Worm (Caenorhabditis elegans) whole organism, L2 larva: Measurements from ENCODE around the gene rgs-2.

Source experiments
- ama-1 ChIP-seq: fragments of 150-350 bp; optimal IDR thresholded peaks from 2 replicates; lab custom pipeline; 2018; ENCODE audit warnings: inconsistent platforms
- blmp-1 ChIP-seq: sonication (generic microtip); optimal IDR thresholded peaks from 2 replicates; lab custom pipeline; 2017; ENCODE audit warnings: missing genetic modification characterization, mild to moderate bottlenecking, missing compliant biosample characterization, antibody characterized with exemption, moderate library complexity; ENCODE audit not compliant: insufficient read depth
- egl-27 ChIP-seq: sonication (generic microtip); optimal IDR thresholded peaks from 3 replicates; lab custom pipeline; 2017; ENCODE audit warnings: missing biosample characterization, missing genetic modification reagents, missing genetic modification characterization
- fos-1 ChIP-seq: fragments of 150-350 bp; optimal IDR thresholded peaks from 2 replicates; lab custom pipeline; 2014; ENCODE audit warnings: missing biosample characterization, missing genetic modification characterization
- lin-39 ChIP-seq: fragments of 150-350 bp; optimal IDR thresholded peaks from 2 replicates; lab custom pipeline; 2014; ENCODE audit warnings: missing biosample characterization, missing genetic modification reagents, missing genetic modification characterization
- nhr-11 ChIP-seq: fragments of 150-350 bp; optimal IDR thresholded peaks from 2 replicates; lab custom pipeline; 2014; ENCODE audit warnings: missing biosample characterization, missing genetic modification characterization
- nhr-12 ChIP-seq: fragments of 150-350 bp; optimal IDR thresholded peaks from 2 replicates; lab custom pipeline; 2014; ENCODE audit warnings: missing biosample characterization, missing genetic modification characterization
- nhr-77 ChIP-seq: fragments of 150-350 bp; optimal IDR thresholded peaks from 2 replicates; lab custom pipeline; 2014; ENCODE audit warnings: missing biosample characterization, missing genetic modification characterization
- sma-9 ChIP-seq, 2 experiments: fragments of 150-350 bp in 1 of 2; sonication (generic microtip) in 1 of 2; optimal IDR thresholded peaks; 2 replicates each; lab custom pipeline; 2014 to 2016; ENCODE audit warnings: missing genetic modification characterization in 2 of 2, mild to moderate bottlenecking in 1 of 2, missing biosample characterization in 1 of 2, missing compliant biosample characterization in 1 of 2, missing genetic modification reagents in 1 of 2, moderate library complexity in 1 of 2
- unc-62 ChIP-seq: fragments of 150-350 bp; optimal IDR thresholded peaks from 2 replicates; lab custom pipeline; 2014; ENCODE audit warnings: missing biosample characterization, missing genetic modification reagents, missing genetic modification characterization
- ztf-4 ChIP-seq: fragments of 150-350 bp; optimal IDR thresholded peaks from 2 replicates; lab custom pipeline; 2014; ENCODE audit warnings: missing biosample characterization, missing genetic modification characterization

DNA sequence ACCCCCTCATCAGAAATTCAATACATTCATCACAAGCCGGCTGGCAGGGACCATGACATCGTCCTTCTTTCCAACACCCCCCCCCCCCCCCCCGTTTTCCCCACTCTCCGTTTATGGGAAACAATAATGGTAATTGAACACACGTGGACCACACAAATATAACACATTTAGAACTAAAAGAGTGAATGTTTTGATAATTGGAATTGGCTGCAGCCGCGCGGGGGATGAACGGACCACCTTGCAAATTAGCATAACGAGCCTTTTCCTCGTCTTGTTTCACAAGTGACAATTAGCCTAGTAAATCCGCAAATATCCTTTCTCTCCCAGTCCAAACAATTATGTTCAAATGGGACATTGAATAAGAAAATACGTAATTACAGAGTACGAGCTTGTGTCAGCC, 23.8 kb upstream of the rgs-2 start:
- TF ChIP-seq egl-27 (tag; lab: Kevin White, UChicago) (no peak), sma-9 (GFP tag; optimal IDR thresholded peaks at IDR 0.05; lab: Kevin White, UChicago) (no peak), sma-9 (tag; optimal IDR thresholded peaks at IDR 0.05; lab: Kevin White, UChicago) (no peak), blmp-1 (tag; lab: Kevin White, UChicago) (no peak), nhr-11 (no peak), ztf-4 (no peak), fos-1 (tag; lab: Kevin White, UChicago) (no peak), lin-39 (tag; lab: Kevin White, UChicago) (no peak), ama-1 (lab: Kevin White, UChicago) (no peak), nhr-12 (tag; lab: Kevin White, UChicago) (no peak), nhr-77 (tag; lab: Kevin White, UChicago) (no peak), unc-62 (GFP tag; lab: Kevin White, UChicago) (no peak)
